Worm (Caenorhabditis elegans) whole organism, L2 larva: ENCODE data around the gene nceh-1.

Source experiments
- C34F6.9 ChIP-seq: fragments of 150-350 bp; optimal IDR thresholded peaks from 2 replicates; lab custom pipeline; 2014; ENCODE audit warnings: missing biosample characterization, missing genetic modification characterization
- R02D3.7 ChIP-seq: fragments of 150-350 bp; optimal IDR thresholded peaks from 2 replicates; lab custom pipeline; 2014; ENCODE audit warnings: missing biosample characterization, missing genetic modification characterization
- Y55F3AM.14 ChIP-seq: fragments of 200-800 bp; sonication (Bioruptor generic); optimal IDR thresholded peaks from 2 replicates; lab custom pipeline; 2018; ENCODE audit warnings: mild to moderate bottlenecking, missing genetic modification characterization, missing compliant biosample characterization
- ZK546.5 ChIP-seq: sonication (generic microtip); optimal IDR thresholded peaks from 2 replicates; lab custom pipeline; 2017; ENCODE audit warnings: missing biosample characterization, missing genetic modification characterization
- ama-1 ChIP-seq: fragments of 150-350 bp; optimal IDR thresholded peaks from 2 replicates; lab custom pipeline; 2018; ENCODE audit warnings: inconsistent platforms
- ceh-16 ChIP-seq: fragments of 150-350 bp; optimal IDR thresholded peaks from 2 replicates; lab custom pipeline; 2014; ENCODE audit warnings: missing biosample characterization, missing genetic modification characterization
- ceh-82 ChIP-seq: fragments of 150-350 bp; optimal IDR thresholded peaks from 2 replicates; lab custom pipeline; 2014; ENCODE audit warnings: missing biosample characterization, missing genetic modification characterization
- crh-2 ChIP-seq: sonication (generic microtip); optimal IDR thresholded peaks from 2 replicates; lab custom pipeline; 2017; ENCODE audit warnings: missing biosample characterization, missing genetic modification characterization
- dmd-4 ChIP-seq: sonication (generic microtip); optimal IDR thresholded peaks from 2 replicates; lab custom pipeline; 2017; ENCODE audit warnings: missing biosample characterization, missing genetic modification characterization
- egl-27 ChIP-seq: sonication (generic microtip); optimal IDR thresholded peaks from 3 replicates; lab custom pipeline; 2017; ENCODE audit warnings: missing biosample characterization, missing genetic modification reagents, missing genetic modification characterization
- elt-3 ChIP-seq: sonication (generic microtip); optimal IDR thresholded peaks from 2 replicates; lab custom pipeline; 2017; ENCODE audit warnings: missing biosample characterization, missing genetic modification characterization
- fos-1 ChIP-seq: fragments of 150-350 bp; optimal IDR thresholded peaks from 2 replicates; lab custom pipeline; 2014; ENCODE audit warnings: missing biosample characterization, missing genetic modification characterization
- gmeb-1 ChIP-seq: fragments of 150-350 bp; optimal IDR thresholded peaks from 2 replicates; lab custom pipeline; 2014; ENCODE audit warnings: missing biosample characterization, missing genetic modification characterization
- lin-39 ChIP-seq: fragments of 150-350 bp; optimal IDR thresholded peaks from 2 replicates; lab custom pipeline; 2014; ENCODE audit warnings: missing biosample characterization, missing genetic modification reagents, missing genetic modification characterization
- mab-5 ChIP-seq: fragments of 150-350 bp; optimal IDR thresholded peaks from 2 replicates; lab custom pipeline; 2014; ENCODE audit warnings: missing biosample characterization, missing genetic modification characterization
- mdl-1 ChIP-seq, 2 experiments: fragments of 150-350 bp in 1 of 2; sonication (generic microtip) in 1 of 2; optimal IDR thresholded peaks; 2 replicates each; lab custom pipeline; 2017; ENCODE audit warnings: missing biosample characterization in 2 of 2, missing genetic modification characterization in 2 of 2
- nhr-10 ChIP-seq: sonication (generic microtip); optimal IDR thresholded peaks from 2 replicates; lab custom pipeline; 2017; ENCODE audit warnings: missing biosample characterization, missing genetic modification characterization
- nhr-129 ChIP-seq: fragments of 150-350 bp; optimal IDR thresholded peaks from 2 replicates; lab custom pipeline; 2014; ENCODE audit warnings: missing biosample characterization, missing genetic modification characterization
- nhr-21 ChIP-seq: fragments of 150-350 bp; optimal IDR thresholded peaks from 2 replicates; lab custom pipeline; 2014; ENCODE audit warnings: missing biosample characterization, missing genetic modification characterization
- nhr-23 ChIP-seq: fragments of 150-350 bp; optimal IDR thresholded peaks from 2 replicates; lab custom pipeline; 2014; ENCODE audit warnings: missing biosample characterization, missing genetic modification reagents, missing genetic modification characterization
- nhr-25 ChIP-seq: fragments of 150-350 bp; sonication (generic microtip); optimal IDR thresholded peaks from 3 replicates; lab custom pipeline; 2014; ENCODE audit warnings: missing biosample characterization, missing genetic modification characterization
- nhr-6 ChIP-seq: fragments of 150-350 bp; optimal IDR thresholded peaks from 2 replicates; lab custom pipeline; 2014; ENCODE audit warnings: missing biosample characterization, missing genetic modification characterization
- nhr-77 ChIP-seq: fragments of 150-350 bp; optimal IDR thresholded peaks from 2 replicates; lab custom pipeline; 2014; ENCODE audit warnings: missing biosample characterization, missing genetic modification characterization
- peb-1 ChIP-seq: fragments of 150-350 bp; optimal IDR thresholded peaks from 2 replicates; lab custom pipeline; 2014; ENCODE audit warnings: missing biosample characterization, missing genetic modification characterization
- sem-4 ChIP-seq: fragments of 150-350 bp; optimal IDR thresholded peaks from 2 replicates; lab custom pipeline; 2014; ENCODE audit warnings: missing biosample characterization, missing genetic modification reagents, missing genetic modification characterization
- sma-3 ChIP-seq: sonication (generic microtip); optimal IDR thresholded peaks from 2 replicates; lab custom pipeline; 2016; ENCODE audit warnings: missing genetic modification reagents, missing genetic modification characterization, missing compliant biosample characterization
- sma-9 ChIP-seq, 2 experiments: fragments of 150-350 bp in 1 of 2; sonication (generic microtip) in 1 of 2; optimal IDR thresholded peaks; 2 replicates each; lab custom pipeline; 2014 to 2016; ENCODE audit warnings: missing genetic modification characterization in 2 of 2, mild to moderate bottlenecking in 1 of 2, missing biosample characterization in 1 of 2, missing compliant biosample characterization in 1 of 2, missing genetic modification reagents in 1 of 2, moderate library complexity in 1 of 2
- snpc-4 ChIP-seq: fragments of 150-350 bp; optimal IDR thresholded peaks from 2 replicates; lab custom pipeline; 2014; ENCODE audit warnings: missing biosample characterization, missing genetic modification characterization
- unc-39 ChIP-seq: fragments of 150-350 bp; optimal IDR thresholded peaks from 2 replicates; lab custom pipeline; 2014; ENCODE audit warnings: missing biosample characterization, missing genetic modification characterization
- unc-55 ChIP-seq: fragments of 150-350 bp; sonication (generic microtip); optimal IDR thresholded peaks from 3 replicates; lab custom pipeline; 2014; ENCODE audit warnings: missing biosample characterization, missing genetic modification reagents, missing genetic modification characterization
- zag-1 ChIP-seq: fragments of 150-350 bp; optimal IDR thresholded peaks from 2 replicates; lab custom pipeline; 2014; ENCODE audit warnings: missing biosample characterization, missing genetic modification characterization
- ztf-4 ChIP-seq: fragments of 150-350 bp; optimal IDR thresholded peaks from 2 replicates; lab custom pipeline; 2014; ENCODE audit warnings: missing biosample characterization, missing genetic modification characterization

Gene nceh-1

ce11 chrV:19377014-19377494 is at the start of gene nceh-1:
nceh-1 (plus strand) TSS chrV:19377444.
- TF ChIP-seq fos-1 (tag; lab: Kevin White, UChicago) (peak; percentile 42), nhr-21 (no peak), sma-9 (GFP tag; optimal IDR thresholded peaks at IDR 0.05; lab: Kevin White, UChicago) (no peak), sma-9 (tag; optimal IDR thresholded peaks at IDR 0.05; lab: Kevin White, UChicago) (no peak), nhr-129 (tag; lab: Kevin White, UChicago) (no peak), dmd-4 (tag; lab: Kevin White, UChicago) (no peak)

- TF ChIP-seq ceh-82 (tag; lab: Kevin White, UChicago) (no peak), peb-1 (tag; lab: Kevin White, UChicago) (no peak), unc-55 (no peak), snpc-4 (tag; lab: Kevin White, UChicago) (no peak), nhr-25 (no peak), ama-1 (no peak), sma-3 (GFP tag; lab: Kevin White, UChicago) (no peak), zag-1 (tag; lab: Kevin White, UChicago) (no peak)
These were observed 48.0 kb upstream of the nceh-1 start, which contains the start of gene fbxb-65 for ce11 chrV:19329263-19329662. fbxb-65 (plus strand) TSS chrV:19329563.

- TF ChIP-seq fos-1 (tag; lab: Kevin White, UChicago) (no peak), C34F6.9 (tag; lab: Kevin White, UChicago) (no peak), crh-2 (tag; lab: Kevin White, UChicago) (no peak), ZK546.5 (tag; lab: Kevin White, UChicago) (no peak)
These were observed 39.9 kb upstream of the nceh-1 start for ce11 chrV:19337333-19337732.

- TF ChIP-seq nhr-129 (tag; lab: Kevin White, UChicago), result peak; percentile 15
- no peak for TF ChIP-seq elt-3
These were observed 25.3 kb upstream of the nceh-1 start for ce11 chrV:19351944-19352343.

- TF ChIP-seq fos-1 (tag; lab: Kevin White, UChicago) (no peak), nhr-23 (no peak), ceh-16 (tag; lab: Kevin White, UChicago) (no peak), ZK546.5 (tag; lab: Kevin White, UChicago) (no peak), elt-3 (no peak), egl-27 (tag; lab: Kevin White, UChicago) (no peak), snpc-4 (tag; lab: Kevin White, UChicago) (no peak), sma-3 (GFP tag; lab: Kevin White, UChicago) (no peak)
These were observed 22.7 kb upstream of the nceh-1 start for ce11 chrV:19354506-19354905.

- TF ChIP-seq nhr-6 (tag; lab: Kevin White, UChicago) (no peak), mdl-1 (tag; optimal IDR thresholded peaks at IDR 0.05; lab: Kevin White, UChicago) (no peak), gmeb-1 (tag; lab: Kevin White, UChicago) (no peak), lin-39 (tag; lab: Kevin White, UChicago) (no peak), C34F6.9 (tag; lab: Kevin White, UChicago) (no peak), nhr-77 (tag; lab: Kevin White, UChicago) (no peak), nhr-21 (no peak), ztf-4 (tag; lab: Kevin White, UChicago) (no peak), crh-2 (tag; lab: Kevin White, UChicago) (no peak), unc-39 (no peak), Y55F3AM.14 (GFP tag; lab: Kevin White, UChicago) (no peak), mab-5 (tag; lab: Kevin White, UChicago) (no peak), sma-9 (GFP tag; optimal IDR thresholded peaks at IDR 0.05; lab: Kevin White, UChicago) (no peak), sma-9 (tag; optimal IDR thresholded peaks at IDR 0.05; lab: Kevin White, UChicago) (no peak), R02D3.7 (tag; lab: Kevin White, UChicago) (no peak), ceh-82 (tag; lab: Kevin White, UChicago) (no peak), nhr-129 (tag; lab: Kevin White, UChicago) (no peak), sma-3 (GFP tag; lab: Kevin White, UChicago) (no peak), ceh-16 (tag; lab: Kevin White, UChicago) (no peak), nhr-10 (no peak), sem-4 (no peak)
- TF ChIP-seq, all 48 proteins: peak for 0
These were observed 22.0 kb upstream of the nceh-1 start for ce11 chrV:19355219-19355618.
